Worm (Caenorhabditis elegans) whole organism, L2 larva: ENCODE results near the gene F58E6.13.

Experiments
- C34F6.9 ChIP-seq: fragments of 150-350 bp; optimal IDR thresholded peaks from 2 replicates; lab custom pipeline; 2014; ENCODE audit warnings: missing biosample characterization, missing genetic modification characterization
- Y55F3AM.14 ChIP-seq: fragments of 200-800 bp; sonication (Bioruptor generic); optimal IDR thresholded peaks from 2 replicates; lab custom pipeline; 2018; ENCODE audit warnings: mild to moderate bottlenecking, missing genetic modification characterization, missing compliant biosample characterization
- ZK546.5 ChIP-seq: sonication (generic microtip); optimal IDR thresholded peaks from 2 replicates; lab custom pipeline; 2017; ENCODE audit warnings: missing biosample characterization, missing genetic modification characterization
- alr-1 ChIP-seq: fragments of 150-350 bp; optimal IDR thresholded peaks from 2 replicates; lab custom pipeline; 2014; ENCODE audit warnings: missing biosample characterization, missing genetic modification characterization
- aly-2 ChIP-seq: fragments of 150-350 bp; optimal IDR thresholded peaks from 2 replicates; lab custom pipeline; 2014; ENCODE audit warnings: missing biosample characterization, missing genetic modification characterization
- ama-1 ChIP-seq: fragments of 150-350 bp; optimal IDR thresholded peaks from 2 replicates; lab custom pipeline; 2018; ENCODE audit warnings: inconsistent platforms
- blmp-1 ChIP-seq: sonication (generic microtip); optimal IDR thresholded peaks from 2 replicates; lab custom pipeline; 2017; ENCODE audit warnings: missing genetic modification characterization, mild to moderate bottlenecking, missing compliant biosample characterization, antibody characterized with exemption, moderate library complexity; ENCODE audit not compliant: insufficient read depth
- ceh-16 ChIP-seq: fragments of 150-350 bp; optimal IDR thresholded peaks from 2 replicates; lab custom pipeline; 2014; ENCODE audit warnings: missing biosample characterization, missing genetic modification characterization
- dmd-4 ChIP-seq: sonication (generic microtip); optimal IDR thresholded peaks from 2 replicates; lab custom pipeline; 2017; ENCODE audit warnings: missing biosample characterization, missing genetic modification characterization
- elt-1 ChIP-seq: fragments of 150-350 bp; optimal IDR thresholded peaks from 2 replicates; lab custom pipeline; 2014; ENCODE audit warnings: missing biosample characterization, missing genetic modification characterization
- elt-3 ChIP-seq: sonication (generic microtip); optimal IDR thresholded peaks from 2 replicates; lab custom pipeline; 2017; ENCODE audit warnings: missing biosample characterization, missing genetic modification characterization
- gmeb-1 ChIP-seq: fragments of 150-350 bp; optimal IDR thresholded peaks from 2 replicates; lab custom pipeline; 2014; ENCODE audit warnings: missing biosample characterization, missing genetic modification characterization
- lin-11 ChIP-seq: fragments of 150-350 bp; sonication (generic microtip); optimal IDR thresholded peaks from 2 replicates; lab custom pipeline; 2014; ENCODE audit warnings: missing biosample characterization, missing genetic modification characterization, inconsistent platforms, mixed read lengths
- lin-13 ChIP-seq: fragments of 150-350 bp; optimal IDR thresholded peaks from 2 replicates; lab custom pipeline; 2014; ENCODE audit warnings: missing biosample characterization, missing genetic modification reagents, missing genetic modification characterization
- lin-39 ChIP-seq: fragments of 150-350 bp; optimal IDR thresholded peaks from 2 replicates; lab custom pipeline; 2014; ENCODE audit warnings: missing biosample characterization, missing genetic modification reagents, missing genetic modification characterization
- lsy-2 ChIP-seq, 2 experiments: fragments of 150-350 bp in 1 of 2; sonication (generic microtip) in 1 of 2; optimal IDR thresholded peaks; 2 replicates each; lab custom pipeline; 2014 to 2017; ENCODE audit warnings: missing biosample characterization in 2 of 2, missing genetic modification characterization in 2 of 2
- mab-5 ChIP-seq: fragments of 150-350 bp; optimal IDR thresholded peaks from 2 replicates; lab custom pipeline; 2014; ENCODE audit warnings: missing biosample characterization, missing genetic modification characterization
- mdl-1 ChIP-seq, 2 experiments: fragments of 150-350 bp in 1 of 2; sonication (generic microtip) in 1 of 2; optimal IDR thresholded peaks; 2 replicates each; lab custom pipeline; 2017; ENCODE audit warnings: missing biosample characterization in 2 of 2, missing genetic modification characterization in 2 of 2
- nhr-11 ChIP-seq: fragments of 150-350 bp; optimal IDR thresholded peaks from 2 replicates; lab custom pipeline; 2014; ENCODE audit warnings: missing biosample characterization, missing genetic modification characterization
- nhr-12 ChIP-seq: fragments of 150-350 bp; optimal IDR thresholded peaks from 2 replicates; lab custom pipeline; 2014; ENCODE audit warnings: missing biosample characterization, missing genetic modification characterization
- nhr-129 ChIP-seq: fragments of 150-350 bp; optimal IDR thresholded peaks from 2 replicates; lab custom pipeline; 2014; ENCODE audit warnings: missing biosample characterization, missing genetic modification characterization
- nhr-21 ChIP-seq: fragments of 150-350 bp; optimal IDR thresholded peaks from 2 replicates; lab custom pipeline; 2014; ENCODE audit warnings: missing biosample characterization, missing genetic modification characterization
- nhr-23 ChIP-seq: fragments of 150-350 bp; optimal IDR thresholded peaks from 2 replicates; lab custom pipeline; 2014; ENCODE audit warnings: missing biosample characterization, missing genetic modification reagents, missing genetic modification characterization
- nhr-237 ChIP-seq: fragments of 150-350 bp; optimal IDR thresholded peaks from 2 replicates; lab custom pipeline; 2014; ENCODE audit warnings: missing biosample characterization, missing genetic modification characterization
- nhr-25 ChIP-seq: fragments of 150-350 bp; sonication (generic microtip); optimal IDR thresholded peaks from 3 replicates; lab custom pipeline; 2014; ENCODE audit warnings: missing biosample characterization, missing genetic modification characterization
- nhr-77 ChIP-seq: fragments of 150-350 bp; optimal IDR thresholded peaks from 2 replicates; lab custom pipeline; 2014; ENCODE audit warnings: missing biosample characterization, missing genetic modification characterization
- peb-1 ChIP-seq: fragments of 150-350 bp; optimal IDR thresholded peaks from 2 replicates; lab custom pipeline; 2014; ENCODE audit warnings: missing biosample characterization, missing genetic modification characterization
- sem-4 ChIP-seq: fragments of 150-350 bp; optimal IDR thresholded peaks from 2 replicates; lab custom pipeline; 2014; ENCODE audit warnings: missing biosample characterization, missing genetic modification reagents, missing genetic modification characterization
- skn-1 ChIP-seq: sonication (generic microtip); optimal IDR thresholded peaks from 2 replicates; lab custom pipeline; 2017; ENCODE audit warnings: missing biosample characterization, missing genetic modification characterization
- sma-3 ChIP-seq: sonication (generic microtip); optimal IDR thresholded peaks from 2 replicates; lab custom pipeline; 2016; ENCODE audit warnings: missing genetic modification reagents, missing genetic modification characterization, missing compliant biosample characterization
- sma-9 ChIP-seq, 2 experiments: fragments of 150-350 bp in 1 of 2; sonication (generic microtip) in 1 of 2; optimal IDR thresholded peaks; 2 replicates each; lab custom pipeline; 2014 to 2016; ENCODE audit warnings: missing genetic modification characterization in 2 of 2, mild to moderate bottlenecking in 1 of 2, missing biosample characterization in 1 of 2, missing compliant biosample characterization in 1 of 2, missing genetic modification reagents in 1 of 2, moderate library complexity in 1 of 2
- snpc-4 ChIP-seq: fragments of 150-350 bp; optimal IDR thresholded peaks from 2 replicates; lab custom pipeline; 2014; ENCODE audit warnings: missing biosample characterization, missing genetic modification characterization
- unc-39 ChIP-seq: fragments of 150-350 bp; optimal IDR thresholded peaks from 2 replicates; lab custom pipeline; 2014; ENCODE audit warnings: missing biosample characterization, missing genetic modification characterization
- unc-62 ChIP-seq: fragments of 150-350 bp; optimal IDR thresholded peaks from 2 replicates; lab custom pipeline; 2014; ENCODE audit warnings: missing biosample characterization, missing genetic modification reagents, missing genetic modification characterization
- zag-1 ChIP-seq: fragments of 150-350 bp; optimal IDR thresholded peaks from 2 replicates; lab custom pipeline; 2014; ENCODE audit warnings: missing biosample characterization, missing genetic modification characterization
- ztf-1 ChIP-seq: fragments of 200-800 bp; sonication (Bioruptor generic); conservative IDR thresholded peaks from 2 replicates; pipeline ENCODE4 v1.3.6; 2022; ENCODE audit warnings: missing genetic modification characterization, missing compliant biosample characterization
- ztf-11 ChIP-seq: sonication (generic microtip); optimal IDR thresholded peaks from 2 replicates; lab custom pipeline; 2017; ENCODE audit warnings: missing biosample characterization, missing genetic modification characterization
- ztf-4 ChIP-seq: fragments of 150-350 bp; optimal IDR thresholded peaks from 2 replicates; lab custom pipeline; 2014; ENCODE audit warnings: missing biosample characterization, missing genetic modification characterization

F58E6.13 gene

DNA sequence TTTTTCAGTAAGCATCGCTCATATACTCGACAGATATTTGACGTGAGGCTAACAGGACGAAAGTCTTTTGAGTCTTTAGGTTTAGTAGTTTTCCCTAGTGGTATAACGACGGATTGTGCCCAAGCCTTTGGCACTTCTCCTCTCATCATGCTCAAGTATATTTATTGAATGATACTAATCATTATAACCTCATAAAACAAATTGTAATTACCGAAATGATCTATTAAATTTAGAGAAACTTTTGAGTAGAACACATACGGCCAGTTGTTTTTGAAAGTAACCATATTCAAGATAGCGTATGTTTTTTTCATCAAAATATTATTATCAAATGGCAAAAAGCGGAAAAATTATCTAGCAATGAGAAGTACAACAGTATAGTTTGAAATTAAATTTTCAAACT is 26.3 kb downstream of the F58E6.13 start:
- TF ChIP-seq zag-1 (tag; lab: Kevin White, UChicago) (no peak), sma-3 (no peak), skn-1 (tag; lab: Kevin White, UChicago) (no peak), lsy-2 (tag; optimal IDR thresholded peaks at IDR 0.05; lab: Kevin White, UChicago) (no peak)

- no peak for TF ChIP-seq peb-1 (tag; lab: Kevin White, UChicago)
- no peak for TF ChIP-seq nhr-25 (tag; lab: Kevin White, UChicago)
- TF ChIP-seq mdl-1 (tag; optimal IDR thresholded peaks at IDR 0.05; lab: Kevin White, UChicago), result no peak
- TF ChIP-seq, all 48 proteins: peak for 0
Measured at ce11 chrV:9771970-9772369, 26.9 kb downstream of the F58E6.13 start, which contains the start of gene F46B6.2. Gene F46B6.2 (plus strand): TSS chrV:9772285.

DNA sequence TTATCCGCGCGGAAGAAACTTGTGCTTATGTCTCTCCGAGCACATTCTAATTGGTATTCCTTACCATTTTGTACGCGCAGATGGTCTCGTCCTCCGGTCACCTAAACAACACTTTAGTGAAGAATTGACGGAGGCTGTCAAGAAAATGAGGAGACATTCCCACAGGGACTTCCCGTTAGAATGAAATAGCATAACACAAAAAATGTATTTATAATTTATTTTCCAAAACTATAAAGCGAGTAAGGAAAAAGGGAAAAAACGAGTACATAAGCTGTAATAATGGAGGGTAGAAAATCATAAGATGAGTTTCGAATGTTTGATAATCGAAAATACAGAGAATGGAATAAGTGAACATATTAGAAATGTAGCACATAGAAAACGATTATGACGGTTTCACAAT is 30.7 kb downstream of the F58E6.13 start, which contains the start of gene F46B6.12:
TSS of gene F46B6.12 (minus strand) at position 101 of the 400 bp plus-strand sequence.
- no peak for TF ChIP-seq sem-4 (tag; lab: Kevin White, UChicago)
- TF ChIP-seq sma-3, result no peak
- no peak for TF ChIP-seq unc-39 (tag; lab: Kevin White, UChicago)
- no peak for TF ChIP-seq elt-1
- no peak for TF ChIP-seq Y55F3AM.14
- TF ChIP-seq zag-1 (tag; lab: Kevin White, UChicago), result no peak
- TF ChIP-seq ama-1 (lab: Kevin White, UChicago), result no peak
- no peak for TF ChIP-seq gmeb-1
- TF ChIP-seq ztf-4, result no peak
- TF ChIP-seq lin-13 (GFP tag; lab: Kevin White, UChicago), result no peak
- no peak for TF ChIP-seq nhr-25 (tag; lab: Kevin White, UChicago)
- no peak for TF ChIP-seq nhr-12
- no peak for TF ChIP-seq lsy-2 (tag; optimal IDR thresholded peaks at IDR 0.05; lab: Kevin White, UChicago)
- TF ChIP-seq peb-1 (tag; lab: Kevin White, UChicago), result no peak
- TF ChIP-seq skn-1 (tag; lab: Kevin White, UChicago), result no peak
- TF ChIP-seq mab-5 (tag; lab: Kevin White, UChicago), result no peak

- TF ChIP-seq peb-1 (tag; lab: Kevin White, UChicago) (no peak), ceh-16 (tag; lab: Kevin White, UChicago) (no peak), nhr-11 (tag; lab: Kevin White, UChicago) (no peak), sma-3 (no peak)
Measured at ce11 chrV:9777645-9778044, 32.6 kb downstream of the F58E6.13 start, which contains the start of gene smg-4. Gene smg-4 (minus strand): TSS chrV:9777745.

DNA sequence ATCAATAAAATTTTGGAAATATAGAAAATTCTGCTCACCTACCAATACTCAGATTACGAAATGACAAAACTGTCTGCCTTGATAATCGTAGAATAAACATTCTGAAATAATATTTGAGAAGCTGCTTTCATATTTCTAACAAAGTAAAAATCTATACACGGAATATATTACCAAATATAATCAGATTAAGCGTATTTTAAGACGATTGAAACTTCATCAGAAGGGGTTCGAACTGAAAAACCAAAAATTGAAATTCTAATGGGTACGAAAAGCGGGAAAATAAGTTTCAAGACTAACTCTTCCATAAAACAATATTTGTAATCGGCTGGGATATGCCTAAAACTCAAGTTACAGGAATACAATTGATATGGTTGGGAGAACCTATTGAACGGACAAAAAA is 34.4 kb downstream of the F58E6.13 start, which contains the start of gene F46B6.4:
TSS of gene F46B6.4 (minus strand) at position 101 of the 400 bp plus-strand sequence.
- TF ChIP-seq blmp-1 (no peak), elt-3 (no peak), unc-62 (no peak), lin-13 (GFP tag; lab: Kevin White, UChicago) (no peak)

DNA sequence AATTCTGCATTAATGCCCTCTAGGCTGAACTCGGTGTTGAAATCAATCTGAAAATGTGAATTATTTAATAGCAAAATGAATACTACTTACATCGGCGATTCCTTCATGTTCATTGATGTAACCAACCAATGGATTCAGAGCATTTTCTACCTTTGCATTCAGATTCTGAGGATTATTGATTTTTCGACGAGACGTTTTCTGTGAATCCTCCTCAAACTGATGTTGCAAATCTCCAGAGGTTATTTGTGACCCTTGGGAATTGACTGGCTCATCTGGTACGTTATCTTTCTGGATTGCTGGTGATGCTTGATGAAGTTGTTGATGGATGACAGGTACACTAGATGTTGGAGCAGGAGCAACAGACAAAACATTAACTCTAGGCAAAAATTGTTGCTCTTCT is 37.0 kb downstream of the F58E6.13 start:
- no peak for TF ChIP-seq ztf-11 (tag; lab: Kevin White, UChicago)
- TF ChIP-seq nhr-21, result no peak
- no peak for TF ChIP-seq gmeb-1
- no peak for TF ChIP-seq alr-1 (tag; lab: Kevin White, UChicago)
- TF ChIP-seq blmp-1, result no peak
- no peak for TF ChIP-seq aly-2 (tag; lab: Kevin White, UChicago)
- no peak for TF ChIP-seq nhr-237 (tag; lab: Kevin White, UChicago)
- TF ChIP-seq skn-1 (tag; lab: Kevin White, UChicago), result no peak
- TF ChIP-seq lin-13 (GFP tag; lab: Kevin White, UChicago), result no peak
- no peak for TF ChIP-seq ama-1 (lab: Kevin White, UChicago)

DNA sequence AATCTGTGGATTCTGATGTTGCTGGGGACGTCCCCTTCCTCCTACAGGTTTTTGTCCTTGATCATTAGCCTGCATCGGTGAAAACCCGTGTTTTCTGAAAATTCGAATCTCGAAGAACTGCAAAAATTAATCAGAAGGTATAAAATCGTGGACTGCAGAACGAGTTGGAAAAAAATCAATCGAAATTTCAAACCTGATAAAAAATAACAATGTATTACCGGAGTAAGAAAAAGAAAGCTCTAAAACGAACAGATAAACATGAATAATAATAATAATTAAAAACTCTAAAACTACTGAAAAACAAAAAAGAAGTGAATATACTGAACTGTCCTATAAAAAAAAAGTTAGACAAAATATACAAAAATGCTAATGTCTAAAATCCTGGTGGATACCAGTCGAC is 37.9 kb downstream of the F58E6.13 start, which contains the start of gene F46B6.5:
TSS of gene F46B6.5 (minus strand) at position 101 of the 400 bp plus-strand sequence.
- no peak for TF ChIP-seq lin-39 (tag; lab: Kevin White, UChicago)
- no peak for TF ChIP-seq nhr-23 (tag; lab: Kevin White, UChicago)
- no peak for TF ChIP-seq zag-1 (tag; lab: Kevin White, UChicago)
- no peak for TF ChIP-seq mab-5 (tag; lab: Kevin White, UChicago)
- no peak for TF ChIP-seq snpc-4
- TF ChIP-seq ama-1 (lab: Kevin White, UChicago), result no peak
- no peak for TF ChIP-seq ztf-1 (GFP tag; lab: Robert Waterston, UW)
- no peak for TF ChIP-seq sma-9 (GFP tag; optimal IDR thresholded peaks at IDR 0.05; lab: Kevin White, UChicago)
- TF ChIP-seq sma-9 (tag; optimal IDR thresholded peaks at IDR 0.05; lab: Kevin White, UChicago), result no peak
- no peak for TF ChIP-seq ZK546.5 (tag; lab: Kevin White, UChicago)
- TF ChIP-seq Y55F3AM.14, result no peak
- TF ChIP-seq nhr-25 (tag; lab: Kevin White, UChicago), result no peak
- TF ChIP-seq lin-11, result no peak
- no peak for TF ChIP-seq alr-1 (tag; lab: Kevin White, UChicago)
- TF ChIP-seq aly-2 (tag; lab: Kevin White, UChicago), result no peak
- no peak for TF ChIP-seq elt-3
- TF ChIP-seq nhr-77 (tag; lab: Kevin White, UChicago), result no peak
- no peak for TF ChIP-seq nhr-237 (tag; lab: Kevin White, UChicago)
- TF ChIP-seq dmd-4 (tag; lab: Kevin White, UChicago), result no peak
- TF ChIP-seq C34F6.9 (tag; lab: Kevin White, UChicago), result no peak
- TF ChIP-seq nhr-129 (tag; lab: Kevin White, UChicago), result no peak
- TF ChIP-seq, all 48 proteins: peak for 0
